Fruit fly (Drosophila melanogaster): ENCODE data around the gene Gr93c.

The Gr93c gene

dm6 chr3R:21828040-21828526 is 17.0 kb downstream of the Gr93c start (continued):
- TF ChIP-seq CG4617 (GFP tag; optimal IDR thresholded peaks at IDR 0.05; ENCODE audit: borderline replicate concordance) = peak; percentile 2
- peak; percentile 26 for TF ChIP-seq nau (GFP tag; optimal IDR thresholded peaks at IDR 0.05)
- 0 out of 2 replicates have a peak, but pooled peaks have one; percentile 23 for TF ChIP-seq Lim3 (GFP tag; IDR thresholded peaks at IDR 0.05)
- peak; percentile 76 for TF ChIP-seq CG17186 (GFP tag; optimal IDR thresholded peaks at IDR 0.05)
- peak; percentile 7 for TF ChIP-seq disco-r (GFP tag; optimal IDR thresholded peaks at IDR 0.05)
- peak; percentile 84 for TF ChIP-seq gsb-n (tag; optimal IDR thresholded peaks at IDR 0.05)
- peak; percentile 95 for TF ChIP-seq dmrt11E (tag; optimal IDR thresholded peaks at IDR 0.05)
- TF ChIP-seq CG8281 (tag; optimal IDR thresholded peaks at IDR 0.05) = peak; percentile 24
- no peak for TF ChIP-seq h (optimal IDR thresholded peaks at IDR 0.05)
- TF ChIP-seq NC2β (GFP tag; optimal IDR thresholded peaks at IDR 0.05) = peak; percentile 85
- TF ChIP-seq nmo (GFP tag; optimal IDR thresholded peaks at IDR 0.05) = peak; percentile 90
- no peak for TF ChIP-seq ac (GFP tag; optimal IDR thresholded peaks at IDR 0.05)
- peak; percentile 85 for TF ChIP-seq pnt (GFP tag; optimal IDR thresholded peaks at IDR 0.05)
- peak; percentile 87 for TF ChIP-seq phol (tag; optimal IDR thresholded peaks at IDR 0.05)
- TF ChIP-seq tin (GFP tag; optimal IDR thresholded peaks at IDR 0.05) = peak; percentile 60
- no peak for TF ChIP-seq Nf-YA (GFP tag; IDR thresholded peaks at IDR 0.05)
- peak; percentile 88 for TF ChIP-seq otp (GFP tag; IDR thresholded peaks at IDR 0.05)
- peak; percentile 10 for TF ChIP-seq CG3838 (GFP tag; optimal IDR thresholded peaks at IDR 0.05)
- peak; percentile 68; the same call in 2 of the 3 replicates for TF ChIP-seq dysf (GFP tag; IDR thresholded peaks at IDR 0.05)
- TF ChIP-seq CG7963 (GFP tag; IDR thresholded peaks at IDR 0.05; ENCODE audit: partially characterized antibody) = peak; percentile 47; the same call in 1 of the 3 replicates
- TF ChIP-seq CG3847 (GFP tag; IDR thresholded peaks at IDR 0.05) = peak; percentile 63
- TF ChIP-seq hb (GFP tag; IDR thresholded peaks at IDR 0.05; ENCODE audit: partially characterized antibody) = peak; percentile 56; the same call in 1 of the 3 replicates
- no peak for TF ChIP-seq MESR4 (GFP tag; optimal IDR thresholded peaks at IDR 0.05)
- peak; percentile 71 for TF ChIP-seq Atf-2 (GFP tag; optimal IDR thresholded peaks at IDR 0.05)
- TF ChIP-seq CG10209 (GFP tag; optimal IDR thresholded peaks at IDR 0.05) = peak; percentile 65
- TF ChIP-seq lov (optimal IDR thresholded peaks at IDR 0.05) = no peak
- peak; percentile 83; the same call in 2 of the 3 replicates for TF ChIP-seq lov (GFP tag; IDR thresholded peaks at IDR 0.05)
- TF ChIP-seq Lpt (GFP tag; optimal IDR thresholded peaks at IDR 0.05) = no peak
- peak; percentile 87 for TF ChIP-seq vvl (GFP tag; IDR thresholded peaks at IDR 0.05)
- TF ChIP-seq CG6813 (GFP tag; optimal IDR thresholded peaks at IDR 0.05) = peak; percentile 52
- TF ChIP-seq CG10654 (GFP tag; optimal IDR thresholded peaks at IDR 0.05) = peak; percentile 59
- peak; percentile 58 for TF ChIP-seq CG12942 (GFP tag; optimal IDR thresholded peaks at IDR 0.05)
- TF ChIP-seq stc (GFP tag; IDR thresholded peaks at IDR 0.05) = peak; percentile 32; the same call in 1 of the 2 replicates
- TF ChIP-seq ewg (GFP tag; optimal IDR thresholded peaks at IDR 0.05) = peak; percentile 67
- TF ChIP-seq org-1 (GFP tag; optimal IDR thresholded peaks at IDR 0.05) = peak; percentile 21
- TF ChIP-seq ci (GFP tag; IDR thresholded peaks at IDR 0.05) = peak; percentile 95
- TF ChIP-seq CG17802 (tag; optimal IDR thresholded peaks at IDR 0.05) = peak; percentile 49
- TF ChIP-seq Doc3 (GFP tag; IDR thresholded peaks at IDR 0.05; ENCODE audit: partially characterized antibody) = no peak
- no peak for TF ChIP-seq CG9797 (GFP tag; optimal IDR thresholded peaks at IDR 0.05)
- no peak; the same call in 1 of the 2 replicates for TF ChIP-seq Drgx (GFP tag; IDR thresholded peaks at IDR 0.05)
- no peak for TF ChIP-seq CG3281 (GFP tag; optimal IDR thresholded peaks at IDR 0.05)
- TF ChIP-seq CG9727 (GFP tag; optimal IDR thresholded peaks at IDR 0.05) = peak; percentile 70
- peak; percentile 92 for TF ChIP-seq CG15601 (tag; optimal IDR thresholded peaks at IDR 0.05)
- peak; percentile 94 for TF ChIP-seq Med (GFP tag)
- no peak for TF ChIP-seq fd64A (GFP tag; optimal IDR thresholded peaks at IDR 0.05)
- peak; percentile 83 for TF ChIP-seq wor (GFP tag; IDR thresholded peaks at IDR 0.05)
- peak; percentile 10 for TF ChIP-seq Deaf1 (tag; optimal IDR thresholded peaks at IDR 0.05)
- peak; percentile 60 for TF ChIP-seq slp2 (GFP tag; optimal IDR thresholded peaks at IDR 0.05)
- TF ChIP-seq Hr39 (optimal IDR thresholded peaks at IDR 0.05) = no peak
- no peak for TF ChIP-seq pfk (GFP tag; optimal IDR thresholded peaks at IDR 0.05)
- TF ChIP-seq mld (GFP tag; IDR thresholded peaks at IDR 0.05; ENCODE audit: partially characterized antibody) = peak; percentile 54; the same call in 1 of the 3 replicates

Measured in whole organism, embryonic.